Fruit fly (Drosophila melanogaster) whole organism, embryonic: ENCODE results near the gene mRF1.

Experiments
- Adf1 ChIP-seq: fragments of 200-800 bp; sonication (Bioruptor generic); IDR thresholded peaks from 2 replicates; pipeline ENCODE4 v1.3.6; 2022; ENCODE audit warnings: missing biosample characterization, missing genetic modification characterization
- Awh ChIP-seq: fragments of 200-800 bp; sonication (Bioruptor generic); IDR thresholded peaks from 2 replicates; pipeline ENCODE4, ENCODE4 v1.3.6; 2022; ENCODE audit warnings: missing biosample characterization, missing genetic modification characterization
- Blimp-1 ChIP-seq: fragments of 200-800 bp; sonication (Bioruptor generic); optimal IDR thresholded peaks from 3 replicates; lab custom pipeline; 2018; ENCODE audit warnings: missing biosample characterization, missing genetic modification characterization, mild to moderate bottlenecking, moderate library complexity, missing genetic modification reagents
- Bteb2 ChIP-seq: fragments of 200-800 bp; sonication (Bioruptor generic); optimal IDR thresholded peaks from 2 replicates; lab custom pipeline; 2016; ENCODE audit warnings: missing biosample characterization, missing genetic modification characterization
- CG10147 ChIP-seq: fragments of 200-800 bp; sonication (Bioruptor generic); optimal IDR thresholded peaks from 2 replicates; lab custom pipeline; 2019; ENCODE audit warnings: missing biosample characterization, mild to moderate bottlenecking, missing genetic modification characterization, moderate library complexity
- CG10267 ChIP-seq: fragments of 200-800 bp; sonication (Bioruptor generic); optimal IDR thresholded peaks from 2 replicates; lab custom pipeline; 2018; ENCODE audit warnings: missing biosample characterization, mild to moderate bottlenecking, missing genetic modification characterization, moderate library complexity
- CG11247 ChIP-seq: fragments of 200-800 bp; sonication (Bioruptor generic); IDR thresholded peaks from 2 replicates; pipeline ENCODE4 v1.3.6; 2022; ENCODE audit warnings: missing biosample characterization, missing genetic modification characterization
- CG11398 ChIP-seq: fragments of 200-800 bp; sonication (Bioruptor generic); optimal IDR thresholded peaks from 2 replicates; lab custom pipeline; 2016; ENCODE audit warnings: missing biosample characterization, missing genetic modification characterization
- CG12236 ChIP-seq: fragments of 200-800 bp; sonication (Bioruptor generic); optimal IDR thresholded peaks from 2 replicates; lab custom pipeline; 2016; ENCODE audit warnings: missing biosample characterization, missing genetic modification characterization
- CG14014 ChIP-seq: fragments of 200-800 bp; sonication (Bioruptor generic); IDR thresholded peaks from 2 replicates; pipeline ENCODE4 v1.3.6; 2022; ENCODE audit warnings: missing biosample characterization, missing genetic modification characterization
- CG14441 ChIP-seq: fragments of 200-800 bp; sonication (Bioruptor generic); IDR thresholded peaks from 2 replicates; pipeline ENCODE4 v1.3.6; 2022; ENCODE audit warnings: missing biosample characterization, missing genetic modification characterization
- CG15479 ChIP-seq: fragments of 200-800 bp; sonication (Bioruptor generic); optimal IDR thresholded peaks from 3 replicates; lab custom pipeline; 2019; ENCODE audit warnings: missing biosample characterization, mild to moderate bottlenecking, missing genetic modification characterization, moderate library complexity
- CG1603 ChIP-seq: fragments of 200-800 bp; sonication (Bioruptor generic); optimal IDR thresholded peaks from 2 replicates; lab custom pipeline; 2019; ENCODE audit warnings: missing biosample characterization, mild to moderate bottlenecking, missing genetic modification characterization, moderate library complexity
- CG2889 ChIP-seq: fragments of 200-800 bp; sonication (Bioruptor generic); IDR thresholded peaks from 3 replicates; pipeline ENCODE4 v1.3.6; 2022; ENCODE audit warnings: missing biosample characterization, missing genetic modification characterization
- CG5953 ChIP-seq: fragments of 200-800 bp; sonication (Bioruptor generic); IDR thresholded peaks from 2 replicates; pipeline ENCODE4 v1.3.6; 2022; ENCODE audit warnings: missing biosample characterization, missing genetic modification characterization
- CG7928 ChIP-seq: fragments of 200-800 bp; sonication (Bioruptor generic); optimal IDR thresholded peaks from 2 replicates; lab custom pipeline; 2017; ENCODE audit warnings: missing biosample characterization, mild to moderate bottlenecking, missing genetic modification characterization
- CG9932 ChIP-seq: fragments of 200-800 bp; sonication (Bioruptor generic); IDR thresholded peaks from 2 replicates; pipeline ENCODE4 v1.3.6; 2022; ENCODE audit warnings: missing biosample characterization, missing genetic modification characterization
- Chrac-16 ChIP-seq: fragments of 200-800 bp; sonication (Bioruptor generic); optimal IDR thresholded peaks from 3 replicates; lab custom pipeline; 2016; ENCODE audit warnings: missing biosample characterization, missing genetic modification characterization
- Dip3 ChIP-seq: fragments of 200-800 bp; sonication (Bioruptor generic); optimal IDR thresholded peaks from 3 replicates; lab custom pipeline; 2016; ENCODE audit warnings: missing biosample characterization, missing genetic modification characterization
- E2f1 ChIP-seq: fragments of 200-800 bp; sonication (Bioruptor generic); IDR thresholded peaks from 2 replicates; pipeline ENCODE4 v1.3.6; 2022; ENCODE audit warnings: missing biosample characterization, missing genetic modification characterization
- H15 ChIP-seq: fragments of 200-800 bp; sonication (Bioruptor generic); IDR thresholded peaks from 3 replicates; pipeline ENCODE4 v1.3.6; 2022; ENCODE audit warnings: missing biosample characterization, missing genetic modification characterization
- H2.0 ChIP-seq: fragments of 200-800 bp; sonication (Bioruptor generic); IDR thresholded peaks from 2 replicates; pipeline ENCODE4 v1.3.6; 2022; ENCODE audit warnings: missing biosample characterization, missing genetic modification characterization
- Hand ChIP-seq: fragments of 200-800 bp; sonication (Bioruptor generic); optimal IDR thresholded peaks from 2 replicates; lab custom pipeline; 2017; ENCODE audit warnings: mild to moderate bottlenecking, missing biosample characterization, missing genetic modification reagents, missing genetic modification characterization
- HmgZ ChIP-seq: fragments of 200-800 bp; sonication (Bioruptor generic); optimal IDR thresholded peaks from 2 replicates; lab custom pipeline; 2018; ENCODE audit warnings: missing biosample characterization, mild to moderate bottlenecking, missing genetic modification characterization
- Mrtf ChIP-seq: fragments of 200-800 bp; sonication (Bioruptor generic); IDR thresholded peaks from 3 replicates; pipeline ENCODE4 v1.3.6; 2022; ENCODE audit warnings: missing biosample characterization, missing genetic modification characterization
- NC2α ChIP-seq: fragments of 200-800 bp; sonication (Bioruptor generic); optimal IDR thresholded peaks from 2 replicates; lab custom pipeline; 2016; ENCODE audit warnings: missing biosample characterization, missing genetic modification characterization
- chif ChIP-seq, 2 experiments: fragments of 200-800 bp; sonication (Bioruptor generic); optimal IDR thresholded peaks; 3 replicates each; lab custom pipeline; 2016; ENCODE audit warnings: missing biosample characterization in 2 of 2, missing genetic modification characterization in 2 of 2
- ci ChIP-seq: fragments of 200-800 bp; sonication (Bioruptor generic); IDR thresholded peaks from 3 replicates; pipeline ENCODE4 v1.3.6; 2022; ENCODE audit warnings: missing biosample characterization, missing genetic modification characterization
- crc ChIP-seq: fragments of 200-800 bp; sonication (Bioruptor generic); optimal IDR thresholded peaks from 2 replicates; lab custom pipeline; 2016; ENCODE audit warnings: missing biosample characterization, missing genetic modification characterization
- dan ChIP-seq: fragments of 200-800 bp; sonication (Bioruptor generic); IDR thresholded peaks from 2 replicates; pipeline ENCODE4 v1.3.6; 2022; ENCODE audit warnings: missing biosample characterization, missing genetic modification characterization
- dati ChIP-seq: fragments of 200-800 bp; sonication (Bioruptor generic); IDR thresholded peaks from 2 replicates; pipeline ENCODE4 v1.3.6; 2022; ENCODE audit warnings: missing biosample characterization, missing genetic modification characterization
- dysf ChIP-seq: fragments of 200-800 bp; sonication (Bioruptor generic); IDR thresholded peaks from 3 replicates; pipeline ENCODE4 v1.3.6; 2022; ENCODE audit warnings: missing biosample characterization, missing genetic modification characterization
- en ChIP-seq: fragments of 200-800 bp; sonication (Bioruptor generic); optimal IDR thresholded peaks from 2 replicates; lab custom pipeline; 2016; ENCODE audit warnings: missing biosample characterization, missing genetic modification characterization
- esg ChIP-seq: fragments of 200-800 bp; sonication (Bioruptor generic); conservative IDR thresholded peaks from 2 replicates; pipeline ENCODE4 v1.3.6; 2022; ENCODE audit warnings: missing biosample characterization, missing genetic modification characterization
- ftz-f1 ChIP-seq: fragments of 200-800 bp; sonication (Bioruptor generic); optimal IDR thresholded peaks from 2 replicates; lab custom pipeline; 2016; ENCODE audit warnings: missing biosample characterization, missing genetic modification characterization
- grau ChIP-seq: fragments of 200-800 bp; optimal IDR thresholded peaks from 3 replicates; lab custom pipeline; 2019; ENCODE audit warnings: missing biosample characterization, mild to moderate bottlenecking, missing genetic modification characterization, moderate library complexity
- jumu ChIP-seq: fragments of 200-800 bp; sonication (Bioruptor generic); optimal IDR thresholded peaks from 3 replicates; lab custom pipeline; 2016; ENCODE audit warnings: missing biosample characterization, missing genetic modification characterization
- mirr ChIP-seq: fragments of 200-800 bp; sonication (Bioruptor generic); optimal IDR thresholded peaks from 3 replicates; lab custom pipeline; 2018; ENCODE audit warnings: missing biosample characterization, mild to moderate bottlenecking, missing genetic modification characterization
- nerfin-1 ChIP-seq: fragments of 200-800 bp; sonication (Bioruptor generic); optimal IDR thresholded peaks from 3 replicates; lab custom pipeline; 2019; ENCODE audit warnings: missing biosample characterization, mild to moderate bottlenecking, missing genetic modification characterization, moderate library complexity
- p53 ChIP-seq: fragments of 200-800 bp; sonication (Bioruptor generic); optimal IDR thresholded peaks from 2 replicates; lab custom pipeline; 2016; ENCODE audit warnings: missing biosample characterization, missing genetic modification characterization
- ranshi ChIP-seq: fragments of 200-800 bp; sonication (Bioruptor generic); IDR thresholded peaks from 2 replicates; pipeline ENCODE4 v1.3.6; 2022; ENCODE audit warnings: missing biosample characterization, missing genetic modification characterization
- sc ChIP-seq, 3 experiments: fragments of >200 bp in 2 of 3; fragments of 200-800 bp in 1 of 3; sonication (Bioruptor generic) in 1 of 3; optimal IDR thresholded peaks; 2 replicates in 2 of 3; 3 replicates in 1 of 3; lab custom pipeline; 2017; ENCODE audit warnings: mild to moderate bottlenecking in 1 of 3, missing biosample characterization in 1 of 3, missing genetic modification characterization in 1 of 3, missing genetic modification reagents in 1 of 3
- sens-2 ChIP-seq: fragments of 200-800 bp; sonication (Bioruptor generic); IDR thresholded peaks from 2 replicates; pipeline ENCODE4 v1.3.6; 2022; ENCODE audit warnings: missing biosample characterization, missing genetic modification characterization
- slou ChIP-seq: fragments of 200-800 bp; sonication (Bioruptor generic); optimal IDR thresholded peaks from 3 replicates; lab custom pipeline; 2016; ENCODE audit warnings: missing biosample characterization, missing genetic modification characterization
- sob ChIP-seq: fragments of 200-800 bp; sonication (Bioruptor generic); IDR thresholded peaks from 2 replicates; pipeline ENCODE4 v1.3.6; 2022; ENCODE audit warnings: missing biosample characterization, missing genetic modification characterization
- tap ChIP-seq: fragments of 200-800 bp; optimal IDR thresholded peaks from 3 replicates; lab custom pipeline; 2019; ENCODE audit warnings: missing biosample characterization, mild to moderate bottlenecking, missing genetic modification characterization, moderate library complexity
- unc-4 ChIP-seq: fragments of 200-800 bp; sonication (Bioruptor generic); IDR thresholded peaks from 2 replicates; pipeline ENCODE4 v1.3.6; 2022; ENCODE audit warnings: missing biosample characterization, missing genetic modification characterization; ENCODE audit not compliant: partially characterized antibody
- unpg ChIP-seq: fragments of 200-800 bp; sonication (Bioruptor generic); optimal IDR thresholded peaks from 3 replicates; lab custom pipeline; 2018; ENCODE audit warnings: missing biosample characterization, mild to moderate bottlenecking, missing genetic modification characterization, moderate library complexity
- wdn ChIP-seq: fragments of 200-800 bp; sonication (Bioruptor generic); IDR thresholded peaks from 2 replicates; pipeline ENCODE4 v1.3.6; 2022; ENCODE audit warnings: missing biosample characterization, missing genetic modification characterization
- zen ChIP-seq: fragments of 200-800 bp; sonication (Bioruptor generic); optimal IDR thresholded peaks from 3 replicates; lab custom pipeline; 2018; ENCODE audit warnings: missing biosample characterization, mild to moderate bottlenecking, missing genetic modification characterization, moderate library complexity
- zfh1 ChIP-seq: fragments of 200-800 bp; sonication (Bioruptor generic); IDR thresholded peaks from 3 replicates; pipeline ENCODE4 v1.3.6; 2022; ENCODE audit warnings: missing biosample characterization, missing genetic modification characterization
- zfh2 ChIP-seq: fragments of 200-800 bp; sonication (Bioruptor generic); optimal IDR thresholded peaks from 2 replicates; lab custom pipeline; 2016; ENCODE audit warnings: missing biosample characterization, missing genetic modification characterization

mRF1 gene

dm6 chr2L:13191894-13192293 lies 27.9 kb upstream of the mRF1 start, which contains the start of the genes CG16974 and Edem2 (continued):
- TF ChIP-seq unc-4 (GFP tag; lab: Robert Waterston, UW) (no peak), Dip3 (GFP tag; lab: Kevin White, UChicago) (peak; percentile 19), dysf (GFP tag; lab: Robert Waterston, UW) (peak; percentile 66; the same call in 1 of the 3 replicates), CG10147 (GFP tag; lab: Kevin White, UChicago) (no peak), H15 (peak; percentile 43; the same call in 1 of the 3 replicates), dan (no peak), CG5953 (peak; percentile 42; the same call in 1 of the 2 replicates), CG14441 (GFP tag; lab: Robert Waterston, UW) (peak; percentile 81), slou (GFP tag; lab: Kevin White, UChicago) (peak; percentile 70), nerfin-1 (tag; lab: Kevin White, UChicago) (no peak), CG11398 (GFP tag; lab: Kevin White, UChicago) (no peak), sc (optimal IDR thresholded peaks at IDR 0.05; lab: Kevin White, UChicago) (no peak), sc (GFP tag; optimal IDR thresholded peaks at IDR 0.05; lab: Kevin White, UChicago) (no peak), CG12236 (GFP tag; lab: Kevin White, UChicago) (no peak), Hand (GFP tag; lab: Kevin White, UChicago) (no peak), grau (tag; lab: Kevin White, UChicago) (peak; percentile 73), sens-2 (GFP tag; lab: Robert Waterston, UW) (no peak), crc (no peak), zen (tag; lab: Kevin White, UChicago) (peak; percentile 85), wdn (GFP tag; lab: Robert Waterston, UW) (peak; percentile 78), CG7928 (GFP tag; lab: Kevin White, UChicago) (no peak), sob (GFP tag; lab: Robert Waterston, UW) (peak; percentile 87), Bteb2 (peak; percentile 8), jumu (GFP tag; lab: Kevin White, UChicago) (peak; percentile 3), CG9932 (GFP tag; lab: Robert Waterston, UW) (peak; percentile 83), Adf1 (peak; percentile 34; the same call in 1 of the 2 replicates), chif (GFP tag; optimal IDR thresholded peaks at IDR 0.05; lab: Kevin White, UChicago) (peak in 1 of 2 experiments; percentile 40), en (GFP tag; lab: Kevin White, UChicago) (no peak), Blimp-1 (no peak), HmgZ (tag; lab: Kevin White, UChicago) (peak; percentile 62), tap (tag; lab: Kevin White, UChicago) (no peak), mirr (GFP tag; lab: Kevin White, UChicago) (no peak), CG1603 (tag; lab: Kevin White, UChicago) (no peak), ranshi (peak; percentile 73; the same call in 1 of the 2 replicates), zfh1 (GFP tag; lab: Robert Waterston, UW) (peak; percentile 81), ftz-f1 (peak; percentile 39), Awh (peak; percentile 55), unpg (GFP tag; lab: Kevin White, UChicago) (no peak), H2.0 (peak; percentile 66), Mrtf (GFP tag; lab: Robert Waterston, UW) (peak; percentile 52; the same call in 1 of the 3 replicates), Chrac-16 (GFP tag; lab: Kevin White, UChicago) (peak; percentile 82), CG11247 (GFP tag; lab: Robert Waterston, UW) (peak; percentile 47; the same call in 1 of the 2 replicates), p53 (GFP tag; lab: Kevin White, UChicago) (no peak), zfh2 (GFP tag; lab: Kevin White, UChicago) (peak; percentile 58), ci (GFP tag; lab: Robert Waterston, UW) (peak; percentile 80), esg (GFP tag; lab: Robert Waterston, UW) (peak; percentile 65), CG2889 (GFP tag; lab: Robert Waterston, UW) (peak; percentile 40; the same call in 1 of the 3 replicates), dati (GFP tag; lab: Robert Waterston, UW) (no peak), CG15479 (GFP tag; lab: Kevin White, UChicago) (no peak), CG14014 (GFP tag; lab: Robert Waterston, UW) (peak; percentile 72), E2f1 (GFP tag; lab: Robert Waterston, UW) (peak; percentile 64), CG10267 (tag; lab: Kevin White, UChicago) (peak; percentile 97), NC2α (GFP tag; lab: Kevin White, UChicago) (no peak)
